Fruit fly (Drosophila melanogaster) whole organism, embryonic: ENCODE results near the gene CG8460.
A peak's percentile ranks its signal among the peaks of the same experiment; 100 is the strongest.

Source experiments
- Asciz ChIP-seq: fragments of 200-800 bp; sonication (Bioruptor generic); optimal IDR thresholded peaks from 2 replicates; lab custom pipeline; 2017; ENCODE audit warnings: missing biosample characterization, mild to moderate bottlenecking, missing genetic modification characterization, missing genetic modification reagents
- CG12299 ChIP-seq: fragments of 200-800 bp; sonication (Bioruptor generic); optimal IDR thresholded peaks from 2 replicates; lab custom pipeline; 2018; ENCODE audit warnings: missing biosample characterization, mild to moderate bottlenecking, missing genetic modification characterization
- CG12942 ChIP-seq: fragments of 200-800 bp; sonication (Bioruptor generic); optimal IDR thresholded peaks from 3 replicates; lab custom pipeline; 2016; ENCODE audit warnings: missing biosample characterization, missing genetic modification characterization
- CG14667 ChIP-seq: fragments of 200-800 bp; sonication (Bioruptor generic); IDR thresholded peaks from 2 replicates; pipeline ENCODE4 v1.3.6; 2022; ENCODE audit warnings: missing biosample characterization, missing genetic modification characterization
- CG15073 ChIP-seq: fragments of 200-800 bp; sonication (Bioruptor generic); optimal IDR thresholded peaks from 2 replicates; lab custom pipeline; 2016; ENCODE audit warnings: missing biosample characterization, missing genetic modification characterization
- CG15514 ChIP-seq: fragments of 200-800 bp; sonication (Bioruptor generic); optimal IDR thresholded peaks from 3 replicates; lab custom pipeline; 2017; ENCODE audit warnings: missing biosample characterization, missing genetic modification characterization, mild to moderate bottlenecking, moderate library complexity, missing genetic modification reagents
- CG15696 ChIP-seq: fragments of 200-800 bp; sonication (Bioruptor generic); optimal IDR thresholded peaks from 2 replicates; lab custom pipeline; 2019; ENCODE audit warnings: missing biosample characterization, mild to moderate bottlenecking, missing genetic modification characterization, moderate library complexity
- CG17186 ChIP-seq: fragments of 200-800 bp; sonication (Bioruptor generic); optimal IDR thresholded peaks from 3 replicates; lab custom pipeline; 2017; ENCODE audit warnings: missing biosample characterization, missing genetic modification reagents, missing genetic modification characterization
- CG17359 ChIP-seq: fragments of 200-800 bp; sonication (Bioruptor generic); optimal IDR thresholded peaks from 3 replicates; lab custom pipeline; 2018; ENCODE audit warnings: missing biosample characterization, mild to moderate bottlenecking, missing genetic modification characterization, moderate library complexity
- CG17829 ChIP-seq: fragments of 200-800 bp; optimal IDR thresholded peaks from 2 replicates; lab custom pipeline; 2019; ENCODE audit warnings: missing biosample characterization, mild to moderate bottlenecking, missing genetic modification characterization, moderate library complexity
- CG1832 ChIP-seq: fragments of 200-800 bp; sonication (Bioruptor generic); optimal IDR thresholded peaks from 2 replicates; lab custom pipeline; 2017; ENCODE audit warnings: missing biosample characterization, mild to moderate bottlenecking, missing genetic modification characterization, inconsistent platforms
- CG18764 ChIP-seq: fragments of 200-800 bp; sonication (Bioruptor generic); optimal IDR thresholded peaks from 3 replicates; lab custom pipeline; 2016; ENCODE audit warnings: missing biosample characterization, missing genetic modification characterization
- CG3838 ChIP-seq: fragments of 200-800 bp; sonication (Bioruptor generic); optimal IDR thresholded peaks from 3 replicates; lab custom pipeline; 2016; ENCODE audit warnings: missing biosample characterization, missing genetic modification characterization
- CG3995 ChIP-seq: fragments of 200-800 bp; sonication (Bioruptor generic); optimal IDR thresholded peaks from 3 replicates; lab custom pipeline; 2016; ENCODE audit warnings: missing biosample characterization, missing genetic modification characterization
- CG7745 ChIP-seq: fragments of 200-800 bp; sonication (Bioruptor generic); optimal IDR thresholded peaks from 2 replicates; lab custom pipeline; 2018; ENCODE audit warnings: missing biosample characterization, mild to moderate bottlenecking, missing genetic modification characterization, moderate library complexity
- CG9215 ChIP-seq: fragments of 200-800 bp; sonication (Bioruptor generic); IDR thresholded peaks from 2 replicates; pipeline ENCODE4 v1.3.6; 2022; ENCODE audit warnings: missing biosample characterization, missing genetic modification characterization
- CG9876 ChIP-seq: fragments of 200-800 bp; sonication (Bioruptor generic); optimal IDR thresholded peaks from 2 replicates; lab custom pipeline; 2016; ENCODE audit warnings: missing biosample characterization, missing genetic modification characterization
- Camta ChIP-seq: fragments of 200-800 bp; sonication (Bioruptor generic); optimal IDR thresholded peaks from 2 replicates; lab custom pipeline; 2016; ENCODE audit warnings: missing biosample characterization, missing genetic modification characterization
- Elba2 ChIP-seq: fragments of 200-800 bp; sonication (Bioruptor generic); optimal IDR thresholded peaks from 3 replicates; lab custom pipeline; 2016; ENCODE audit warnings: missing biosample characterization, missing genetic modification characterization
- HHEX ChIP-seq: fragments of 200-800 bp; sonication (Bioruptor generic); optimal IDR thresholded peaks from 3 replicates; lab custom pipeline; 2017; ENCODE audit warnings: missing biosample characterization, mild to moderate bottlenecking, missing genetic modification characterization, missing genetic modification reagents
- HLH4C ChIP-seq: fragments of 200-800 bp; sonication (Bioruptor generic); IDR thresholded peaks from 3 replicates; pipeline ENCODE4 v1.3.6; 2022; ENCODE audit warnings: missing biosample characterization, missing genetic modification characterization; ENCODE audit not compliant: partially characterized antibody
- Pdp1 ChIP-seq, 2 experiments: fragments of 200-800 bp; sonication (Bioruptor generic); optimal IDR thresholded peaks; 3 replicates each; lab custom pipeline; 2016; ENCODE audit warnings: missing biosample characterization in 2 of 2, missing genetic modification characterization in 2 of 2, mild to moderate bottlenecking in 1 of 2, moderate library complexity in 1 of 2
- Poxn ChIP-seq: fragments of 200-800 bp; sonication (Bioruptor generic); IDR thresholded peaks from 2 replicates; pipeline ENCODE4 v1.3.6; 2022; ENCODE audit warnings: missing biosample characterization, missing genetic modification characterization
- Rx ChIP-seq: fragments of 200-800 bp; sonication (Bioruptor generic); IDR thresholded peaks from 2 replicates; pipeline ENCODE4 v1.3.6; 2022; ENCODE audit warnings: missing biosample characterization, missing genetic modification characterization
- Spps ChIP-seq: fragments of 200-800 bp; sonication (Bioruptor generic); optimal IDR thresholded peaks from 2 replicates; lab custom pipeline; 2018; ENCODE audit warnings: missing biosample characterization, mild to moderate bottlenecking, missing genetic modification characterization
- Taf1 ChIP-seq: fragments of 200-800 bp; sonication (Bioruptor generic); IDR thresholded peaks from 2 replicates; pipeline ENCODE4 v1.3.6; 2022; ENCODE audit warnings: missing biosample characterization, missing genetic modification characterization
- ab ChIP-seq: fragments of 200-800 bp; sonication (Bioruptor generic); optimal IDR thresholded peaks from 2 replicates; lab custom pipeline; 2016; ENCODE audit warnings: missing biosample characterization, missing genetic modification characterization
- cato ChIP-seq: fragments of 200-800 bp; sonication (Bioruptor generic); optimal IDR thresholded peaks from 2 replicates; lab custom pipeline; 2016; ENCODE audit warnings: missing biosample characterization, missing genetic modification characterization, borderline replicate concordance
- chm ChIP-seq: fragments of 200-800 bp; sonication (Bioruptor generic); IDR thresholded peaks from 2 replicates; pipeline ENCODE4 v1.3.6; 2022; ENCODE audit warnings: missing biosample characterization, missing genetic modification characterization
- dpn ChIP-seq, 2 experiments: fragments of 200-800 bp; sonication (Bioruptor generic); optimal IDR thresholded peaks; 3 replicates each; lab custom pipeline; 2016; ENCODE audit warnings: missing biosample characterization in 2 of 2, missing genetic modification characterization in 2 of 2
- emc ChIP-seq: fragments of 200-800 bp; sonication (Bioruptor generic); optimal IDR thresholded peaks from 2 replicates; lab custom pipeline; 2016; ENCODE audit warnings: missing biosample characterization, missing genetic modification characterization
- gcm2 ChIP-seq: fragments of 200-800 bp; sonication (Bioruptor generic); optimal IDR thresholded peaks from 2 replicates; lab custom pipeline; 2016; ENCODE audit warnings: missing biosample characterization, missing genetic modification characterization
- hth ChIP-seq: fragments of >200 bp; optimal IDR thresholded peaks from 2 replicates; lab custom pipeline; 2017; ENCODE audit warnings: inconsistent platforms
- inv ChIP-seq: fragments of 200-800 bp; sonication (Bioruptor generic); IDR thresholded peaks from 2 replicates; pipeline ENCODE4 v1.3.6; 2022; ENCODE audit warnings: missing biosample characterization, missing genetic modification characterization; ENCODE audit not compliant: partially characterized antibody
- jing ChIP-seq: fragments of 200-800 bp; sonication (Bioruptor generic); optimal IDR thresholded peaks from 2 replicates; lab custom pipeline; 2018; ENCODE audit warnings: missing biosample characterization, mild to moderate bottlenecking, missing genetic modification characterization
- knrl ChIP-seq: fragments of 200-800 bp; sonication (Bioruptor generic); IDR thresholded peaks from 3 replicates; pipeline ENCODE4 v1.3.6; 2022; ENCODE audit warnings: missing biosample characterization, missing genetic modification characterization; ENCODE audit not compliant: partially characterized antibody
- odd ChIP-seq: fragments of 200-800 bp; sonication (Bioruptor generic); optimal IDR thresholded peaks from 2 replicates; lab custom pipeline; 2017; ENCODE audit warnings: missing biosample characterization, mild to moderate bottlenecking, missing genetic modification characterization
- pb ChIP-seq: fragments of 200-800 bp; sonication (Bioruptor generic); optimal IDR thresholded peaks from 3 replicates; lab custom pipeline; 2016; ENCODE audit warnings: missing biosample characterization, missing genetic modification characterization
- pita ChIP-seq: fragments of 200-800 bp; sonication (Bioruptor generic); optimal IDR thresholded peaks from 2 replicates; lab custom pipeline; 2017; ENCODE audit warnings: missing biosample characterization, mild to moderate bottlenecking, missing genetic modification characterization
- pnt ChIP-seq: fragments of 200-800 bp; sonication (Bioruptor generic); optimal IDR thresholded peaks from 3 replicates; lab custom pipeline; 2016; ENCODE audit warnings: missing biosample characterization, missing genetic modification characterization
- salm ChIP-seq: fragments of 200-800 bp; sonication (Bioruptor generic); optimal IDR thresholded peaks from 2 replicates; lab custom pipeline; 2018; ENCODE audit warnings: missing biosample characterization, mild to moderate bottlenecking, missing genetic modification characterization
- sna ChIP-seq: fragments of 200-800 bp; sonication (Bioruptor generic); IDR thresholded peaks from 2 replicates; pipeline ENCODE4 v1.3.6; 2022; ENCODE audit warnings: missing biosample characterization, missing genetic modification characterization; ENCODE audit not compliant: partially characterized antibody
- tio ChIP-seq: fragments of 200-800 bp; sonication (Bioruptor generic); optimal IDR thresholded peaks from 2 replicates; lab custom pipeline; 2017; ENCODE audit warnings: missing biosample characterization, missing genetic modification characterization, inconsistent platforms
- tll ChIP-seq, 2 experiments: fragments of 200-800 bp in 1 of 2; fragments of >200 bp in 1 of 2; sonication (Bioruptor generic) in 1 of 2; optimal IDR thresholded peaks; 2 replicates each; lab custom pipeline; 2017 to 2019; ENCODE audit warnings: missing biosample characterization in 2 of 2, missing genetic modification characterization in 2 of 2, mild to moderate bottlenecking in 1 of 2, moderate library complexity in 1 of 2
- ttk ChIP-seq: fragments of 200-800 bp; sonication (Bioruptor generic); IDR thresholded peaks from 2 replicates; pipeline ENCODE4 v2.1.2; 2022; ENCODE audit warnings: missing biosample characterization, missing genetic modification characterization
- wdn ChIP-seq: fragments of 200-800 bp; sonication (Bioruptor generic); IDR thresholded peaks from 2 replicates; pipeline ENCODE4 v1.3.6; 2022; ENCODE audit warnings: missing biosample characterization, missing genetic modification characterization
- zen ChIP-seq: fragments of 200-800 bp; sonication (Bioruptor generic); optimal IDR thresholded peaks from 3 replicates; lab custom pipeline; 2018; ENCODE audit warnings: missing biosample characterization, mild to moderate bottlenecking, missing genetic modification characterization, moderate library complexity
- zen2 ChIP-seq: fragments of 200-800 bp; sonication (Bioruptor generic); IDR thresholded peaks from 3 replicates; pipeline ENCODE4 v1.3.6; 2022; ENCODE audit warnings: missing biosample characterization, missing genetic modification characterization; ENCODE audit not compliant: partially characterized antibody
- zfh1 ChIP-seq: fragments of 200-800 bp; sonication (Bioruptor generic); IDR thresholded peaks from 3 replicates; pipeline ENCODE4 v1.3.6; 2022; ENCODE audit warnings: missing biosample characterization, missing genetic modification characterization

The CG8460 gene

DNA sequence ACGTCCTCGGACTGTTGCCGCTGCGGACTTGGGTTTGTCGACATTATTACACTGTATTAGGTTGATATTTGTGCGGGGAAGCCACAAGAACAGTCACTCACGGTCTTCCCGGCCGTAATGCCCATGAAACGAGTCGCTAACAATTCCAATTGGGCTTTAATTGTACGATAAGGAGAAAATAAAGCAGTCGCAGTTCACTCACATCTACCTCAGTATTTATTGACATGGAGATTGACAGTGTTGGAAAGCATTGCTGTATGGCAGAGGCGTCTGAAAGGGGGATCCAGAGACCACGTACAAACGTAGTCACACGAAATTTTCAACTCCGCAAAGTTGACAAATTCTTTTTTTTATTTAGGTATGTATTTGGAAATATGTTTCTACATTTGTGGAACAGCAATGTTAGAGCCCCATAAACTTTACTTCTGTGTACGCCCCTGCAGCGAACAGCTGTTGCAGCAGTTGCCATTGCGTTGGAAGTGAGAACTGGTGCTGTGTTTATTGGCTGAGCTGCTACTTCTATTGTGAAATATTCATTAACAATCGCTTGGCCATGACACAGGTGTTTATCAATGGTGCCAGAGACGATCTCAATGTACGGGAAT, 15.8 kb downstream of the CG8460 start, which contains the start of the genes CG8372 and CG8360 (continued):
- TF ChIP-seq emc (GFP tag; lab: Kevin White, UChicago) (peak; percentile 98), CG12299 (peak; percentile 97), Taf1 (peak; percentile 98), Camta (GFP tag; lab: Kevin White, UChicago) (peak; percentile 99), zfh1 (GFP tag; lab: Robert Waterston, UW) (peak; percentile 100), Elba2 (GFP tag; lab: Kevin White, UChicago) (peak; percentile 99), salm (peak; percentile 94), CG17829 (tag; lab: Kevin White, UChicago) (peak; percentile 98), knrl (peak; percentile 57; the same call in 2 of the 3 replicates), pb (GFP tag; lab: Kevin White, UChicago) (peak; percentile 99), dpn (GFP tag; optimal IDR thresholded peaks at IDR 0.05; lab: Kevin White, UChicago) (peak; percentile 99), CG12942 (peak; percentile 99), chm (GFP tag; lab: Robert Waterston, UW) (peak; percentile 99), jing (GFP tag; lab: Kevin White, UChicago) (peak; percentile 99), CG9876 (peak; percentile 99), zen2 (GFP tag; lab: Robert Waterston, UW) (no peak), HHEX (GFP tag; lab: Kevin White, UChicago) (peak; percentile 99), CG15514 (GFP tag; lab: Kevin White, UChicago) (peak; percentile 96), CG15696 (tag; lab: Kevin White, UChicago) (peak; percentile 96), CG3995 (GFP tag; lab: Kevin White, UChicago) (peak; percentile 93), wdn (GFP tag; lab: Robert Waterston, UW) (peak; percentile 97), CG15073 (peak; percentile 92), odd (GFP tag; lab: Kevin White, UChicago) (peak; percentile 97), Rx (GFP tag; lab: Robert Waterston, UW) (peak; percentile 99), Asciz (GFP tag; lab: Kevin White, UChicago) (peak; percentile 97), ttk (GFP tag; lab: Robert Waterston, UW) (peak; percentile 99), tll (GFP tag; optimal IDR thresholded peaks at IDR 0.05; lab: Kevin White, UChicago) (peak in 1 of 2 experiments; percentile 72), hth (no peak), HLH4C (0 out of 3 replicates have a peak, but pooled peaks have one; percentile 20), CG17186 (GFP tag; lab: Kevin White, UChicago) (peak; percentile 95), Spps (tag; lab: Kevin White, UChicago) (peak; percentile 97), CG1832 (GFP tag; lab: Kevin White, UChicago) (no peak), pita (no peak), CG17359 (tag; lab: Kevin White, UChicago) (peak; percentile 99), Poxn (GFP tag; lab: Robert Waterston, UW) (peak; percentile 91), ab (GFP tag; lab: Kevin White, UChicago) (peak; percentile 99), CG14667 (GFP tag; lab: Robert Waterston, UW) (peak; percentile 99), cato (GFP tag; lab: Kevin White, UChicago) (peak; percentile 98), pnt (GFP tag; lab: Kevin White, UChicago) (peak; percentile 99), CG9215 (peak; percentile 97), sna (GFP tag; lab: Robert Waterston, UW) (peak; percentile 69), tio (peak; percentile 98), CG3838 (peak; percentile 97), CG7745 (tag; lab: Kevin White, UChicago) (peak; percentile 18), gcm2 (GFP tag; lab: Kevin White, UChicago) (peak; percentile 99), Pdp1 (GFP tag; optimal IDR thresholded peaks at IDR 0.05; lab: Kevin White, UChicago) (peak; percentile 98 to 99), inv (GFP tag; lab: Robert Waterston, UW) (peak; percentile 46; the same call in 1 of the 2 replicates), CG18764 (GFP tag; lab: Kevin White, UChicago) (peak; percentile 98), zen (tag; lab: Kevin White, UChicago) (peak; percentile 97)
